Fruit fly (Drosophila melanogaster) whole organism, embryonic: Measurements from ENCODE around the gene CG8668.

Source experiments
- Bdp1 ChIP-seq: fragments of 200-800 bp; sonication (Bioruptor generic); optimal IDR thresholded peaks from 3 replicates; lab custom pipeline; 2016; ENCODE audit warnings: missing biosample characterization, missing genetic modification characterization
- CG10321 ChIP-seq: fragments of 200-800 bp; sonication (Bioruptor generic); IDR thresholded peaks from 2 replicates; pipeline ENCODE4 v1.3.6; 2022; ENCODE audit warnings: missing biosample characterization, missing genetic modification characterization
- CG10431 ChIP-seq: fragments of 200-800 bp; sonication (Bioruptor generic); optimal IDR thresholded peaks from 3 replicates; lab custom pipeline; 2018; ENCODE audit warnings: missing biosample characterization, mild to moderate bottlenecking, missing genetic modification characterization
- CG10565 ChIP-seq: fragments of 200-800 bp; sonication (Bioruptor generic); optimal IDR thresholded peaks from 3 replicates; lab custom pipeline; 2016; ENCODE audit warnings: missing biosample characterization, mild to moderate bottlenecking, missing genetic modification characterization
- CG10979 ChIP-seq: fragments of 200-800 bp; sonication (Bioruptor generic); optimal IDR thresholded peaks from 2 replicates; lab custom pipeline; 2018; ENCODE audit warnings: missing biosample characterization, mild to moderate bottlenecking, missing genetic modification characterization, moderate library complexity
- CG11247 ChIP-seq: fragments of 200-800 bp; sonication (Bioruptor generic); IDR thresholded peaks from 2 replicates; pipeline ENCODE4 v1.3.6; 2022; ENCODE audit warnings: missing biosample characterization, missing genetic modification characterization
- CG11398 ChIP-seq: fragments of 200-800 bp; sonication (Bioruptor generic); optimal IDR thresholded peaks from 2 replicates; lab custom pipeline; 2016; ENCODE audit warnings: missing biosample characterization, missing genetic modification characterization
- CG12104 ChIP-seq: fragments of 200-800 bp; sonication (Bioruptor generic); optimal IDR thresholded peaks from 3 replicates; lab custom pipeline; 2016; ENCODE audit warnings: missing biosample characterization, missing genetic modification characterization
- CG14710 ChIP-seq: fragments of 200-800 bp; sonication (Bioruptor generic); optimal IDR thresholded peaks from 3 replicates; lab custom pipeline; 2019; ENCODE audit warnings: missing biosample characterization, mild to moderate bottlenecking, missing genetic modification characterization, moderate library complexity
- CG15011 ChIP-seq: fragments of 200-800 bp; sonication (Bioruptor generic); optimal IDR thresholded peaks from 3 replicates; lab custom pipeline; 2018; ENCODE audit warnings: missing biosample characterization, mild to moderate bottlenecking, missing genetic modification characterization
- CG16815 ChIP-seq: fragments of 200-800 bp; sonication (Bioruptor generic); optimal IDR thresholded peaks from 3 replicates; lab custom pipeline; 2017; ENCODE audit warnings: missing biosample characterization, mild to moderate bottlenecking, missing genetic modification characterization
- CG30020 ChIP-seq: fragments of 200-800 bp; optimal IDR thresholded peaks from 2 replicates; lab custom pipeline; 2019; ENCODE audit warnings: missing biosample characterization, mild to moderate bottlenecking, missing genetic modification characterization, moderate library complexity
- CG3407 ChIP-seq: fragments of 200-800 bp; sonication (Bioruptor generic); optimal IDR thresholded peaks from 2 replicates; lab custom pipeline; 2018; ENCODE audit warnings: missing biosample characterization, mild to moderate bottlenecking, missing genetic modification characterization
- CG5953 ChIP-seq: fragments of 200-800 bp; sonication (Bioruptor generic); IDR thresholded peaks from 2 replicates; pipeline ENCODE4 v1.3.6; 2022; ENCODE audit warnings: missing biosample characterization, missing genetic modification characterization
- CG7839 ChIP-seq: fragments of 200-800 bp; sonication (Bioruptor generic); optimal IDR thresholded peaks from 3 replicates; lab custom pipeline; 2018; ENCODE audit warnings: missing biosample characterization, mild to moderate bottlenecking, missing genetic modification characterization, moderate library complexity
- CG7928 ChIP-seq: fragments of 200-800 bp; sonication (Bioruptor generic); optimal IDR thresholded peaks from 2 replicates; lab custom pipeline; 2017; ENCODE audit warnings: missing biosample characterization, mild to moderate bottlenecking, missing genetic modification characterization
- CG8281 ChIP-seq: fragments of 200-800 bp; sonication (Bioruptor generic); optimal IDR thresholded peaks from 2 replicates; lab custom pipeline; 2018; ENCODE audit warnings: missing biosample characterization, mild to moderate bottlenecking, missing genetic modification characterization, moderate library complexity
- CG9876 ChIP-seq: fragments of 200-800 bp; sonication (Bioruptor generic); optimal IDR thresholded peaks from 2 replicates; lab custom pipeline; 2016; ENCODE audit warnings: missing biosample characterization, missing genetic modification characterization
- Doc3 ChIP-seq: fragments of 200-800 bp; sonication (Bioruptor generic); IDR thresholded peaks from 3 replicates; pipeline ENCODE4 v1.3.6; 2022; ENCODE audit warnings: missing biosample characterization, missing genetic modification characterization; ENCODE audit not compliant: partially characterized antibody
- ERR ChIP-seq: fragments of 200-800 bp; sonication (Bioruptor generic); optimal IDR thresholded peaks from 2 replicates; lab custom pipeline; 2016; ENCODE audit warnings: missing biosample characterization, missing genetic modification characterization
- HHEX ChIP-seq: fragments of 200-800 bp; sonication (Bioruptor generic); optimal IDR thresholded peaks from 3 replicates; lab custom pipeline; 2017; ENCODE audit warnings: missing biosample characterization, mild to moderate bottlenecking, missing genetic modification characterization, missing genetic modification reagents
- HLH54F ChIP-seq: fragments of 200-800 bp; sonication (Bioruptor generic); optimal IDR thresholded peaks from 3 replicates; lab custom pipeline; 2016; ENCODE audit warnings: missing biosample characterization, missing genetic modification characterization
- Hand ChIP-seq: fragments of 200-800 bp; sonication (Bioruptor generic); optimal IDR thresholded peaks from 2 replicates; lab custom pipeline; 2017; ENCODE audit warnings: mild to moderate bottlenecking, missing biosample characterization, missing genetic modification reagents, missing genetic modification characterization
- Hmr ChIP-seq: fragments of 200-800 bp; sonication (Bioruptor generic); optimal IDR thresholded peaks from 3 replicates; lab custom pipeline; 2017; ENCODE audit warnings: mild to moderate bottlenecking, missing biosample characterization, missing genetic modification reagents, missing genetic modification characterization
- Lhr ChIP-seq: fragments of 200-800 bp; sonication (Bioruptor generic); optimal IDR thresholded peaks from 3 replicates; lab custom pipeline; 2017; ENCODE audit warnings: mild to moderate bottlenecking, missing biosample characterization, missing genetic modification reagents, missing genetic modification characterization
- Mes4 ChIP-seq: fragments of 200-800 bp; sonication (Bioruptor generic); optimal IDR thresholded peaks from 2 replicates; lab custom pipeline; 2016; ENCODE audit warnings: missing biosample characterization, missing genetic modification characterization
- Mrtf ChIP-seq: fragments of 200-800 bp; sonication (Bioruptor generic); IDR thresholded peaks from 3 replicates; pipeline ENCODE4 v1.3.6; 2022; ENCODE audit warnings: missing biosample characterization, missing genetic modification characterization
- Optix ChIP-seq: fragments of 200-800 bp; sonication (Bioruptor generic); IDR thresholded peaks from 3 replicates; pipeline ENCODE4 v1.3.6; 2022; ENCODE audit warnings: missing biosample characterization, missing genetic modification characterization
- Six4 ChIP-seq: fragments of 200-800 bp; sonication (Bioruptor generic); optimal IDR thresholded peaks from 2 replicates; lab custom pipeline; 2016; ENCODE audit warnings: missing biosample characterization, missing genetic modification characterization
- Sox100B ChIP-seq: fragments of 200-800 bp; sonication (Bioruptor generic); optimal IDR thresholded peaks from 3 replicates; lab custom pipeline; 2018; ENCODE audit warnings: missing biosample characterization, mild to moderate bottlenecking, missing genetic modification characterization
- Usf ChIP-seq: fragments of 200-800 bp; sonication (Bioruptor generic); optimal IDR thresholded peaks from 2 replicates; lab custom pipeline; 2017; ENCODE audit warnings: missing genotype, missing biosample characterization, missing genetic modification characterization
- YL-1 ChIP-seq: fragments of 200-800 bp; sonication (Bioruptor generic); optimal IDR thresholded peaks from 3 replicates; lab custom pipeline; 2017; ENCODE audit warnings: missing biosample characterization, mild to moderate bottlenecking, missing genetic modification characterization
- abd-A ChIP-seq: fragments of 200-800 bp; sonication (Bioruptor generic); optimal IDR thresholded peaks from 3 replicates; lab custom pipeline; 2019; ENCODE audit warnings: missing biosample characterization, mild to moderate bottlenecking, missing genetic modification characterization, moderate library complexity
- ash1 ChIP-seq: fragments of 200-800 bp; sonication (Bioruptor generic); optimal IDR thresholded peaks from 2 replicates; lab custom pipeline; 2018; ENCODE audit warnings: missing biosample characterization, mild to moderate bottlenecking, missing genetic modification characterization
- caup ChIP-seq: fragments of 200-800 bp; sonication (Bioruptor generic); optimal IDR thresholded peaks from 3 replicates; lab custom pipeline; 2017; ENCODE audit warnings: missing biosample characterization, mild to moderate bottlenecking, missing genetic modification characterization, moderate library complexity; ENCODE audit not compliant: severe bottlenecking
- corto ChIP-seq: fragments of 200-800 bp; sonication (Bioruptor generic); optimal IDR thresholded peaks from 2 replicates; lab custom pipeline; 2016; ENCODE audit warnings: missing biosample characterization, mild to moderate bottlenecking, missing genetic modification characterization, moderate library complexity
- dan ChIP-seq: fragments of 200-800 bp; sonication (Bioruptor generic); IDR thresholded peaks from 2 replicates; pipeline ENCODE4 v1.3.6; 2022; ENCODE audit warnings: missing biosample characterization, missing genetic modification characterization
- hbn ChIP-seq: fragments of 200-800 bp; sonication (Bioruptor generic); IDR thresholded peaks from 2 replicates; pipeline ENCODE4 v1.3.6; 2022; ENCODE audit warnings: missing biosample characterization, missing genetic modification characterization; ENCODE audit not compliant: partially characterized antibody
- her ChIP-seq: fragments of 200-800 bp; sonication (Bioruptor generic); optimal IDR thresholded peaks from 2 replicates; lab custom pipeline; 2016; ENCODE audit warnings: missing biosample characterization, missing genetic modification characterization
- insv ChIP-seq, 2 experiments: fragments of 200-800 bp; sonication (Bioruptor generic); optimal IDR thresholded peaks; 3 replicates each; lab custom pipeline; 2016 to 2018; ENCODE audit warnings: missing biosample characterization in 2 of 2, missing genetic modification characterization in 2 of 2
- kay ChIP-seq: fragments of 200-800 bp; sonication (Bioruptor generic); optimal IDR thresholded peaks from 2 replicates; lab custom pipeline; 2016; ENCODE audit warnings: missing biosample characterization, missing genetic modification characterization
- lilli ChIP-seq: fragments of 200-800 bp; sonication (Bioruptor generic); optimal IDR thresholded peaks from 3 replicates; lab custom pipeline; 2016; ENCODE audit warnings: missing biosample characterization, missing genetic modification characterization
- lov ChIP-seq, 2 experiments: fragments of 200-800 bp in 1 of 2; fragments of >200 bp in 1 of 2; sonication (Bioruptor generic) in 1 of 2; IDR thresholded peaks in 1 of 2; optimal IDR thresholded peaks in 1 of 2; 2 replicates in 1 of 2; 3 replicates in 1 of 2; pipeline versions ENCODE4 v1.3.6 to Lab custom; 2017 to 2022; ENCODE audit warnings: missing biosample characterization in 1 of 2, missing genetic modification characterization in 1 of 2
- nmo ChIP-seq: fragments of 200-800 bp; sonication (Bioruptor generic); optimal IDR thresholded peaks from 2 replicates; lab custom pipeline; 2018; ENCODE audit warnings: missing biosample characterization, mild to moderate bottlenecking, missing genetic modification characterization, moderate library complexity
- pita ChIP-seq: fragments of 200-800 bp; sonication (Bioruptor generic); optimal IDR thresholded peaks from 2 replicates; lab custom pipeline; 2017; ENCODE audit warnings: missing biosample characterization, mild to moderate bottlenecking, missing genetic modification characterization
- pros ChIP-seq: fragments of 200-800 bp; sonication (Bioruptor generic); optimal IDR thresholded peaks from 3 replicates; lab custom pipeline; 2019; ENCODE audit warnings: missing biosample characterization, mild to moderate bottlenecking, missing genetic modification characterization, moderate library complexity
- schlank ChIP-seq: fragments of 200-800 bp; sonication (Bioruptor generic); optimal IDR thresholded peaks from 2 replicates; lab custom pipeline; 2018; ENCODE audit warnings: missing biosample characterization, mild to moderate bottlenecking, missing genetic modification characterization
- seq ChIP-seq: fragments of 200-800 bp; sonication (Bioruptor generic); IDR thresholded peaks from 2 replicates; pipeline ENCODE4 v1.3.6; 2022; ENCODE audit warnings: missing biosample characterization, missing genetic modification characterization
- shn ChIP-seq: fragments of 200-800 bp; sonication (Bioruptor generic); optimal IDR thresholded peaks from 3 replicates; lab custom pipeline; 2016; ENCODE audit warnings: missing biosample characterization, missing genetic modification characterization
- ttk ChIP-seq: fragments of 200-800 bp; sonication (Bioruptor generic); IDR thresholded peaks from 2 replicates; pipeline ENCODE4 v2.1.2; 2022; ENCODE audit warnings: missing biosample characterization, missing genetic modification characterization
- wdn ChIP-seq: fragments of 200-800 bp; sonication (Bioruptor generic); IDR thresholded peaks from 2 replicates; pipeline ENCODE4 v1.3.6; 2022; ENCODE audit warnings: missing biosample characterization, missing genetic modification characterization

Gene CG8668

DNA sequence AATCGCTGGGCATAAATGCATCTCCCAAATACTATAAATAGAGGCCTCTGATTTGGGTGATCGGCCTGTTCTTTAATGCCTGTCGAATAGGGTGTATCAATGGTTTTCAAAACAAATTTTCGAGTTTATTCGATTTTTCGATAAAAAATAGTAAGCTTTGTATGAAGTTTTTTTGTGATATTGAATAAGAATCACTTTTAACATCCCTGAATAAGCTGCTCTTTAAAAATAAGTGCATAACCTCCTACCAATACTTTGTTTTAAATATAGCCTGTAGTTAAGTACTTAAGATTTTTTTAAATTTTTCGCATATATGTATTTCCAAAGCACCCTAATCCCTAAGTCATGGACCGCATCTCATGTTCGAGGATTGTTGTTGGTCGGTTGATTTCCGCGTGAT is 46.2 kb upstream of the CG8668 start (continued):
- TF ChIP-seq CG10321 (GFP tag; lab: Robert Waterston, UW) (no peak), CG3407 (GFP tag; lab: Kevin White, UChicago) (peak; percentile 43), Lhr (GFP tag; lab: Kevin White, UChicago) (peak; percentile 12), insv (GFP tag; optimal IDR thresholded peaks at IDR 0.05; lab: Kevin White, UChicago) (no peak), Optix (no peak), lov (optimal IDR thresholded peaks at IDR 0.05; lab: Kevin White, UChicago) (no peak), lov (GFP tag; IDR thresholded peaks at IDR 0.05; lab: Robert Waterston, UW) (no peak), hbn (GFP tag; lab: Robert Waterston, UW) (no peak), CG7928 (GFP tag; lab: Kevin White, UChicago) (no peak), Bdp1 (no peak), Sox100B (GFP tag; lab: Kevin White, UChicago) (no peak), Mes4 (GFP tag; lab: Kevin White, UChicago) (peak; percentile 15), ash1 (GFP tag; lab: Kevin White, UChicago) (no peak), CG7839 (no peak), Doc3 (no peak), her (GFP tag; lab: Kevin White, UChicago) (no peak), pita (no peak), caup (GFP tag; lab: Kevin White, UChicago) (no peak), schlank (tag; lab: Kevin White, UChicago) (no peak), CG30020 (tag; lab: Kevin White, UChicago) (no peak), CG16815 (GFP tag; lab: Kevin White, UChicago) (no peak), seq (GFP tag; lab: Robert Waterston, UW) (no peak), HLH54F (no peak), lilli (GFP tag; lab: Kevin White, UChicago) (no peak), CG9876 (no peak), Usf (GFP tag; lab: Kevin White, UChicago) (no peak), CG10431 (GFP tag; lab: Kevin White, UChicago) (no peak), Mrtf (GFP tag; lab: Robert Waterston, UW) (no peak), dan (GFP tag; lab: Robert Waterston, UW) (no peak), wdn (GFP tag; lab: Robert Waterston, UW) (no peak), CG15011 (GFP tag; lab: Kevin White, UChicago) (no peak), pros (no peak), CG8281 (tag; lab: Kevin White, UChicago) (no peak), ttk (GFP tag; lab: Robert Waterston, UW) (no peak), shn (GFP tag; lab: Kevin White, UChicago) (no peak), corto (GFP tag; lab: Kevin White, UChicago) (no peak), ERR (GFP tag; lab: Kevin White, UChicago) (no peak), CG10565 (GFP tag; lab: Kevin White, UChicago) (no peak), CG10979 (tag; lab: Kevin White, UChicago) (peak; percentile 50), Hand (GFP tag; lab: Kevin White, UChicago) (no peak), Hmr (GFP tag; lab: Kevin White, UChicago) (no peak), Six4 (GFP tag; lab: Kevin White, UChicago) (no peak), CG11247 (GFP tag; lab: Robert Waterston, UW) (no peak), kay (GFP tag; lab: Kevin White, UChicago) (no peak), CG11398 (GFP tag; lab: Kevin White, UChicago) (no peak), CG12104 (GFP tag; lab: Kevin White, UChicago) (no peak), CG5953 (no peak), CG14710 (tag; lab: Kevin White, UChicago) (peak; percentile 31), nmo (GFP tag; lab: Kevin White, UChicago) (peak; percentile 21), YL-1 (GFP tag; lab: Kevin White, UChicago) (no peak), HHEX (GFP tag; lab: Kevin White, UChicago) (no peak), abd-A (no peak)
